Fruit fly (Drosophila melanogaster) whole organism, wandering third instar larva: ENCODE results near the gene CG12123.

Source experiments
- Abd-B ChIP-seq: fragments of >200 bp; optimal IDR thresholded peaks from 2 replicates; lab custom pipeline; 2017; ENCODE audit warnings: missing biosample characterization, missing genetic modification characterization
- CG32264 ChIP-seq: fragments of 200-800 bp; sonication (Bioruptor generic); optimal IDR thresholded peaks from 2 replicates; lab custom pipeline; 2016; ENCODE audit warnings: missing biosample characterization, missing genetic modification characterization
- CG9705 ChIP-seq: fragments of 200-800 bp; sonication (Bioruptor generic); optimal IDR thresholded peaks from 2 replicates; lab custom pipeline; 2018; ENCODE audit warnings: missing biosample characterization, mild to moderate bottlenecking, missing genetic modification characterization
- CrebA ChIP-seq: fragments of 200-800 bp; sonication (Bioruptor generic); optimal IDR thresholded peaks from 2 replicates; lab custom pipeline; 2016; ENCODE audit warnings: missing biosample characterization, mild to moderate bottlenecking, missing genetic modification characterization, borderline replicate concordance
- Dfd ChIP-seq: fragments of >200 bp; optimal IDR thresholded peaks from 2 replicates; lab custom pipeline; 2017; ENCODE audit warnings: missing biosample characterization, missing genetic modification characterization
- Dif ChIP-seq: fragments of 200-275, 200-300 bp; sonication (Bioruptor generic); optimal IDR thresholded peaks from 2 replicates; lab custom pipeline; 2018; ENCODE audit warnings: missing biosample characterization, missing genetic modification characterization; ENCODE audit not compliant: partially characterized antibody
- GATAd ChIP-seq: sonication (Bioruptor generic); optimal IDR thresholded peaks from 2 replicates; lab custom pipeline; 2016; ENCODE audit warnings: missing biosample characterization, missing genetic modification characterization
- HLH106 ChIP-seq: fragments of 200-800 bp; optimal IDR thresholded peaks from 3 replicates; lab custom pipeline; 2019; ENCODE audit warnings: missing biosample characterization, mild to moderate bottlenecking, missing genetic modification characterization, moderate library complexity
- Hnf4 ChIP-seq: fragments of 200-800 bp; sonication (Bioruptor generic); optimal IDR thresholded peaks from 2 replicates; lab custom pipeline; 2016; ENCODE audit warnings: missing biosample characterization, mild to moderate bottlenecking, missing genetic modification characterization
- Hr78 ChIP-seq: fragments of >200 bp; optimal IDR thresholded peaks from 2 replicates; lab custom pipeline; 2017; ENCODE audit warnings: missing biosample characterization, missing genetic modification characterization
- Hr83 ChIP-seq: fragments of 200-300 bp; sonication (Bioruptor generic); optimal IDR thresholded peaks from 2 replicates; lab custom pipeline; 2016; ENCODE audit warnings: missing biosample characterization, mild to moderate bottlenecking, missing genetic modification characterization, moderate library complexity; ENCODE audit not compliant: poor library complexity, severe bottlenecking
- Jra ChIP-seq: sonication (Bioruptor generic); optimal IDR thresholded peaks from 2 replicates; lab custom pipeline; 2016; ENCODE audit warnings: missing biosample characterization, missing genetic modification characterization
- Mio ChIP-seq: sonication (Bioruptor generic); optimal IDR thresholded peaks from 2 replicates; lab custom pipeline; 2016; ENCODE audit warnings: missing biosample characterization, missing genetic modification characterization
- Myc ChIP-seq: fragments of >200 bp; optimal IDR thresholded peaks from 2 replicates; lab custom pipeline; 2017
- N ChIP-seq: fragments of >200 bp; optimal IDR thresholded peaks from 2 replicates; lab custom pipeline; 2018; ENCODE audit warnings: missing biosample characterization, missing external identifiers, missing genetic modification characterization
- OdsH ChIP-seq: fragments of 200-800 bp; sonication (Bioruptor generic); optimal IDR thresholded peaks from 2 replicates; lab custom pipeline; 2016; ENCODE audit warnings: missing biosample characterization, mild to moderate bottlenecking, missing genetic modification characterization
- Rel ChIP-seq, 2 experiments: fragments of 200-800 bp; sonication (Bioruptor generic) in 1 of 2; optimal IDR thresholded peaks; 2 replicates in 1 of 2; 3 replicates in 1 of 2; lab custom pipeline; 2016 to 2019; ENCODE audit warnings: mild to moderate bottlenecking in 2 of 2, missing biosample characterization in 2 of 2, missing genetic modification characterization in 2 of 2, moderate library complexity in 1 of 2
- Sp1 ChIP-seq: fragments of 200-800 bp; sonication (Bioruptor generic); optimal IDR thresholded peaks from 3 replicates; lab custom pipeline; 2019; ENCODE audit warnings: missing biosample characterization, mild to moderate bottlenecking, missing genetic modification characterization, moderate library complexity
- Vsx2 ChIP-seq: fragments of 200-300, 225-300 bp; sonication (Bioruptor generic); optimal IDR thresholded peaks from 2 replicates; lab custom pipeline; 2018; ENCODE audit warnings: missing biosample characterization, missing genetic modification characterization; ENCODE audit not compliant: partially characterized antibody
- br ChIP-seq: fragments of 200-800 bp; sonication (Bioruptor generic); optimal IDR thresholded peaks from 2 replicates; lab custom pipeline; 2016; ENCODE audit warnings: missing biosample characterization, missing genetic modification characterization
- brk ChIP-seq: fragments of 200-800 bp; sonication (Bioruptor generic); optimal IDR thresholded peaks from 2 replicates; lab custom pipeline; 2016; ENCODE audit warnings: missing biosample characterization, mild to moderate bottlenecking, missing genetic modification characterization
- dl ChIP-seq, 2 experiments: fragments of 175-275, 200-275 bp in 1 of 2; fragments of 200-275 bp in 1 of 2; sonication (Bioruptor generic); optimal IDR thresholded peaks; lab custom pipeline; 2018; ENCODE audit warnings: mild to moderate bottlenecking in 2 of 2, missing biosample characterization in 2 of 2, missing genetic modification characterization in 2 of 2, moderate library complexity in 2 of 2; ENCODE audit not compliant: partially characterized antibody in 2 of 2, insufficient read depth in 1 of 2
- dmrt93B ChIP-seq: fragments of 200-800 bp; sonication (Bioruptor generic); optimal IDR thresholded peaks from 2 replicates; lab custom pipeline; 2018; ENCODE audit warnings: missing biosample characterization, mild to moderate bottlenecking, missing genetic modification characterization
- dsf ChIP-seq: sonication (Bioruptor generic); optimal IDR thresholded peaks from 2 replicates; lab custom pipeline; 2016; ENCODE audit warnings: missing biosample characterization, missing genetic modification characterization, borderline replicate concordance
- ey ChIP-seq: fragments of 200-800 bp; sonication (Bioruptor generic); optimal IDR thresholded peaks from 2 replicates; lab custom pipeline; 2016; ENCODE audit warnings: missing biosample characterization, missing genetic modification characterization
- foxo ChIP-seq, 2 experiments: fragments of 200-800 bp; sonication (Bioruptor generic); optimal IDR thresholded peaks; 2 replicates in 1 of 2; 3 replicates in 1 of 2; lab custom pipeline; 2016 to 2017; ENCODE audit warnings: missing biosample characterization in 2 of 2, missing genetic modification characterization in 2 of 2
- fru ChIP-seq: fragments of 200-800 bp; sonication (Bioruptor generic); optimal IDR thresholded peaks from 3 replicates; lab custom pipeline; 2016; ENCODE audit warnings: missing biosample characterization, mild to moderate bottlenecking, missing genetic modification characterization
- h ChIP-seq: fragments of 200-800 bp; sonication (Bioruptor generic); optimal IDR thresholded peaks from 3 replicates; lab custom pipeline; 2016; ENCODE audit warnings: missing biosample characterization, mild to moderate bottlenecking, missing genetic modification characterization
- jim ChIP-seq: fragments of 175-275, 200-325 bp; sonication (Bioruptor generic); optimal IDR thresholded peaks from 2 replicates; lab custom pipeline; 2016; ENCODE audit warnings: missing biosample characterization, mild to moderate bottlenecking, missing genetic modification characterization
- lola ChIP-seq: fragments of >200 bp; optimal IDR thresholded peaks from 2 replicates; lab custom pipeline; 2017; ENCODE audit warnings: missing biosample characterization, missing genetic modification characterization
- pan ChIP-seq: fragments of >200 bp; optimal IDR thresholded peaks from 2 replicates; lab custom pipeline; 2017
- psq ChIP-seq: fragments of 200-800 bp; sonication (Bioruptor generic); optimal IDR thresholded peaks from 3 replicates; lab custom pipeline; 2017; ENCODE audit warnings: missing biosample characterization, mild to moderate bottlenecking, missing genetic modification characterization, moderate library complexity
- rgr ChIP-seq: fragments of 200-800 bp; sonication (Bioruptor generic); optimal IDR thresholded peaks from 3 replicates; lab custom pipeline; 2016; ENCODE audit warnings: missing biosample characterization, mild to moderate bottlenecking, missing genetic modification characterization
- sage ChIP-seq: fragments of 200-800 bp; sonication (Bioruptor generic); optimal IDR thresholded peaks from 2 replicates; lab custom pipeline; 2016; ENCODE audit warnings: missing biosample characterization, mild to moderate bottlenecking, missing genetic modification characterization
- sv ChIP-seq: fragments of 200-800 bp; sonication (Bioruptor generic); optimal IDR thresholded peaks from 3 replicates; lab custom pipeline; 2016; ENCODE audit warnings: missing biosample characterization, missing genetic modification characterization
- tai ChIP-seq: sonication (Bioruptor generic); optimal IDR thresholded peaks from 2 replicates; lab custom pipeline; 2016; ENCODE audit warnings: missing biosample characterization, missing genetic modification characterization
- usp ChIP-seq: fragments of >200 bp; optimal IDR thresholded peaks from 2 replicates; lab custom pipeline; 2017; ENCODE audit warnings: missing biosample characterization, missing genetic modification characterization
- woc ChIP-seq: sonication (Bioruptor generic); optimal IDR thresholded peaks from 2 replicates; lab custom pipeline; 2016; ENCODE audit warnings: missing biosample characterization, mild to moderate bottlenecking, missing genetic modification characterization

Gene CG12123

dm6 chrX:8411532-8411960 is 30.6 kb downstream of the CG12123 start, which contains the start of gene lawc:
TSS of gene lawc (minus strand) at chrX:8411658.
- peak; percentile 4 for TF ChIP-seq CG32264 (GFP tag; lab: Kevin White, UChicago)
- TF ChIP-seq Dif, result peak; percentile 72
- TF ChIP-seq Myc (lab: Kevin White, UChicago), result no peak
- peak; percentile 6 for TF ChIP-seq OdsH (GFP tag; lab: Kevin White, UChicago)
- no peak for TF ChIP-seq pan (lab: Kevin White, UChicago)
- no peak for TF ChIP-seq GATAd (GFP tag; lab: Kevin White, UChicago)
- TF ChIP-seq dsf (GFP tag; lab: Kevin White, UChicago), result no peak
- TF ChIP-seq brk (GFP tag; lab: Kevin White, UChicago), result peak; percentile 76
- peak; percentile 9 for TF ChIP-seq Hnf4
- TF ChIP-seq fru, result peak; percentile 63
- TF ChIP-seq br (GFP tag; lab: Kevin White, UChicago), result peak; percentile 27
- peak; percentile 70 for TF ChIP-seq rgr (GFP tag; lab: Kevin White, UChicago)
- TF ChIP-seq foxo (GFP tag; optimal IDR thresholded peaks at IDR 0.05; lab: Kevin White, UChicago), result peak in 1 of 2 experiments; percentile 30
- peak; percentile 61 for TF ChIP-seq Jra (GFP tag; lab: Kevin White, UChicago)
- peak; percentile 47 for TF ChIP-seq psq (GFP tag; lab: Kevin White, UChicago)
- peak; percentile 15 for TF ChIP-seq ey
- TF ChIP-seq Sp1 (GFP tag; lab: Kevin White, UChicago), result peak; percentile 74
- peak; percentile 86 for TF ChIP-seq Rel (GFP tag; optimal IDR thresholded peaks at IDR 0.05; lab: Kevin White, UChicago)
- peak; percentile 65 for TF ChIP-seq Rel (tag; optimal IDR thresholded peaks at IDR 0.05; lab: Kevin White, UChicago)
- no peak for TF ChIP-seq Mio
- TF ChIP-seq sage (GFP tag; lab: Kevin White, UChicago), result peak; percentile 82
- peak; percentile 49 to 52 for TF ChIP-seq dl (GFP tag; optimal IDR thresholded peaks at IDR 0.05; lab: Kevin White, UChicago; ENCODE audit: insufficient read depth in 1 of 2, partially characterized antibody in 2 of 2)
- peak; percentile 63 for TF ChIP-seq h
- no peak for TF ChIP-seq jim (GFP tag; lab: Kevin White, UChicago)
- TF ChIP-seq CrebA, result peak; percentile 66
- TF ChIP-seq Vsx2 (GFP tag; lab: Kevin White, UChicago), result peak; percentile 73

DNA sequence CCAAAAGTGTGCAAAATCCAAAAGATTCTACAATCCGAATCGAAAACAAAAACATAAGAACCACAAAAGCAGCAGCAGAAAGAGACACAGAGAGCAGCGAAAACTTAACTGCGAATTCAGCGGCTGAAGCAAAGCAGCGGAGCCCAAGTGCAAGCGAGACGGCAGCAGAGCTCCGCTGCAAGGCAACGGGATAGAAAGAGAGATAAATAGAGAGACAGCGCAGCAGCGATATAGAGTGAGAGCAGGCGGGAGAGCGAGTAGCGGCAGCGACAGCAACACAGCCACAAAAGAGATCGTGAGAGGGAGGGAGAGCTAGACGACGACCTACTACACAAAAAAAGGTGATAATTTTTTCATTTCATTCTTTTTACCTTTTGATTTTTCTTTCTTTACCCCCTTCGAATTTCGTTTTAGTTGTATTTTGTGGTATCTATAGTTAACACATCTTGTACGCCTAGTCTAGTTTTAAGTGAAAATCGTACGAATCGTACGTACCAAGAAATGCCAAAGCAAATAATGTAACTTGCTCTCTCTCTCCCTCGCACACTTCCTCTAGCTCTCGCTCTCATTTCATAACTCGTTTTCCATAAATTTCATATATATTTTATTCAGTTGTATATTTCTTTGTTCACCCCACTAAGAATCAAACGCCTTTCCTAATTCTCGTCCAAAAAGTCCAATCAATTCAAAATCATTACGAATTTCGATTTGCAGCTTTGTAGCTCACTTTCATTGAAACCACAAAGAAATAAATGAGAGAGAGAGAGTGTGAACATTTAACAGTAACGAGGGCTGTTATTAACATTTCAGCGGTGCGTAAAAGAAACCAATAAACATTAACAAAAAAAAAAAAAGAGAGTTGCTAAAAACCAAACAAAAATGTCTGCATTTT is 31.6 kb downstream of the CG12123 start:
- no peak for TF ChIP-seq HLH106 (tag; lab: Kevin White, UChicago)
- TF ChIP-seq jim (GFP tag; lab: Kevin White, UChicago), result no peak
- TF ChIP-seq tai, result no peak
- no peak for TF ChIP-seq lola (GFP tag; lab: Kevin White, UChicago)
- TF ChIP-seq br (GFP tag; lab: Kevin White, UChicago), result peak; percentile 11
- peak; percentile 90 for TF ChIP-seq Dif
- no peak for TF ChIP-seq brk (GFP tag; lab: Kevin White, UChicago)
- TF ChIP-seq h, result peak; percentile 46
- TF ChIP-seq CG32264 (GFP tag; lab: Kevin White, UChicago), result peak; percentile 28
- TF ChIP-seq Hr83 (GFP tag; lab: Kevin White, UChicago), result peak; percentile 73
- TF ChIP-seq Jra (GFP tag; lab: Kevin White, UChicago), result no peak
- TF ChIP-seq sage (GFP tag; lab: Kevin White, UChicago), result peak; percentile 30
- no peak for TF ChIP-seq fru
- no peak for TF ChIP-seq psq (GFP tag; lab: Kevin White, UChicago)
- no peak for TF ChIP-seq sv
- TF ChIP-seq woc (GFP tag; lab: Kevin White, UChicago), result no peak
- no peak for TF ChIP-seq Mio
- no peak for TF ChIP-seq CG9705
- TF ChIP-seq CrebA, result no peak
- TF ChIP-seq dl (GFP tag; optimal IDR thresholded peaks at IDR 0.05; lab: Kevin White, UChicago; ENCODE audit: insufficient read depth in 1 of 2, partially characterized antibody in 2 of 2), result peak; percentile 38 to 79
- TF ChIP-seq GATAd (GFP tag; lab: Kevin White, UChicago), result no peak
- peak; percentile 16 for TF ChIP-seq Myc (lab: Kevin White, UChicago)

dm6 chrX:8409793-8410192 is 32.4 kb downstream of the CG12123 start:
- TF ChIP-seq Hr78 (GFP tag; lab: Kevin White, UChicago) (no peak), Dfd (GFP tag; lab: Kevin White, UChicago) (no peak), rgr (GFP tag; lab: Kevin White, UChicago) (peak; percentile 34), OdsH (GFP tag; lab: Kevin White, UChicago) (no peak), CG32264 (GFP tag; lab: Kevin White, UChicago) (peak; percentile 76), br (GFP tag; lab: Kevin White, UChicago) (peak; percentile 23), Dif (peak; percentile 23), psq (GFP tag; lab: Kevin White, UChicago) (no peak), Rel (GFP tag; optimal IDR thresholded peaks at IDR 0.05; lab: Kevin White, UChicago) (peak; percentile 85), Rel (tag; optimal IDR thresholded peaks at IDR 0.05; lab: Kevin White, UChicago) (peak; percentile 81), usp (GFP tag; lab: Kevin White, UChicago) (no peak), HLH106 (tag; lab: Kevin White, UChicago) (peak; percentile 21), pan (lab: Kevin White, UChicago) (no peak), dmrt93B (no peak), Abd-B (GFP tag; lab: Kevin White, UChicago) (no peak), brk (GFP tag; lab: Kevin White, UChicago) (peak; percentile 85), h (peak; percentile 23), dl (GFP tag; optimal IDR thresholded peaks at IDR 0.05; lab: Kevin White, UChicago; ENCODE audit: insufficient read depth in 1 of 2, partially characterized antibody in 2 of 2) (peak; percentile 69 to 75), Sp1 (GFP tag; lab: Kevin White, UChicago) (peak; percentile 83), Myc (lab: Kevin White, UChicago) (no peak), Hnf4 (peak; percentile 13), sage (GFP tag; lab: Kevin White, UChicago) (peak; percentile 85), ey (no peak), Hr83 (GFP tag; lab: Kevin White, UChicago) (peak; percentile 90), N (GFP tag; lab: Kevin White, UChicago) (peak; percentile 7), sv (no peak), Vsx2 (GFP tag; lab: Kevin White, UChicago) (no peak), jim (GFP tag; lab: Kevin White, UChicago) (no peak), Mio (no peak)
